Worm (Caenorhabditis elegans) whole organism, L3 larva: ENCODE measurements around the gene abu-9.

Source experiments
- R02D3.7 ChIP-seq: fragments of 150-350 bp; optimal IDR thresholded peaks from 2 replicates; lab custom pipeline; 2014; ENCODE audit warnings: missing biosample characterization, missing genetic modification characterization
- ZK546.5 ChIP-seq: sonication (generic microtip); optimal IDR thresholded peaks from 2 replicates; lab custom pipeline; 2017; ENCODE audit warnings: missing biosample characterization, missing genetic modification characterization
- ama-1 ChIP-seq: fragments of 150-350 bp; optimal IDR thresholded peaks from 2 replicates; lab custom pipeline; 2018
- ceh-16 ChIP-seq: sonication (generic microtip); optimal IDR thresholded peaks from 2 replicates; lab custom pipeline; 2017; ENCODE audit warnings: missing biosample characterization, missing genetic modification characterization
- ceh-28 ChIP-seq: fragments of 150-350 bp; optimal IDR thresholded peaks from 2 replicates; lab custom pipeline; 2014; ENCODE audit warnings: missing biosample characterization, missing genetic modification reagents, missing genetic modification characterization
- ceh-82 ChIP-seq: fragments of 150-350 bp; optimal IDR thresholded peaks from 2 replicates; lab custom pipeline; 2014; ENCODE audit warnings: missing biosample characterization, missing genetic modification characterization
- daf-12 ChIP-seq: fragments of 150-350 bp; optimal IDR thresholded peaks from 2 replicates; lab custom pipeline; 2014; ENCODE audit warnings: missing biosample characterization, missing genetic modification reagents, missing genetic modification characterization
- egl-27 ChIP-seq: sonication (generic microtip); optimal IDR thresholded peaks from 4 replicates; lab custom pipeline; 2017; ENCODE audit warnings: missing biosample characterization, missing genetic modification reagents, missing genetic modification characterization
- elt-1 ChIP-seq: fragments of 150-350 bp; optimal IDR thresholded peaks from 2 replicates; lab custom pipeline; 2014; ENCODE audit warnings: missing biosample characterization, missing genetic modification characterization
- elt-2 ChIP-seq: sonication (generic microtip); optimal IDR thresholded peaks from 2 replicates; lab custom pipeline; 2016; ENCODE audit warnings: missing genetic modification reagents, mild to moderate bottlenecking, missing genetic modification characterization, missing compliant biosample characterization
- elt-3 ChIP-seq, 3 experiments: fragments of 150-350 bp in 1 of 3; sonication (generic microtip) in 2 of 3; optimal IDR thresholded peaks; 2 replicates in 2 of 3; 4 replicates in 1 of 3; lab custom pipeline; 2014 to 2017; ENCODE audit warnings: missing biosample characterization in 3 of 3, missing genetic modification characterization in 3 of 3
- fkh-10 ChIP-seq: sonication (generic microtip); optimal IDR thresholded peaks from 2 replicates; lab custom pipeline; 2017; ENCODE audit warnings: missing biosample characterization, missing genetic modification reagents, missing genetic modification characterization
- fkh-2 ChIP-seq: fragments of 150-350 bp; optimal IDR thresholded peaks from 2 replicates; lab custom pipeline; 2014; ENCODE audit warnings: missing biosample characterization, missing genetic modification reagents, missing genetic modification characterization
- fos-1 ChIP-seq: fragments of 150-350 bp; optimal IDR thresholded peaks from 2 replicates; lab custom pipeline; 2014; ENCODE audit warnings: missing biosample characterization, missing genetic modification characterization
- jun-1 ChIP-seq: fragments of 150-350 bp; optimal IDR thresholded peaks from 2 replicates; lab custom pipeline; 2014; ENCODE audit warnings: missing biosample characterization, missing genetic modification reagents, missing genetic modification characterization
- lin-15B ChIP-seq: fragments of 150-350 bp; optimal IDR thresholded peaks from 2 replicates; lab custom pipeline; 2014; ENCODE audit warnings: missing biosample characterization, missing genetic modification characterization
- lin-39 ChIP-seq: fragments of 150-350 bp; optimal IDR thresholded peaks from 2 replicates; lab custom pipeline; 2018; ENCODE audit warnings: missing biosample characterization, missing genetic modification reagents, missing genetic modification characterization
- mdl-1 ChIP-seq: fragments of 150-350 bp; optimal IDR thresholded peaks from 2 replicates; lab custom pipeline; 2014; ENCODE audit warnings: missing biosample characterization, missing genetic modification characterization
- nfya-1 ChIP-seq: sonication (generic microtip); optimal IDR thresholded peaks from 2 replicates; lab custom pipeline; 2017; ENCODE audit warnings: missing genetic modification characterization, mild to moderate bottlenecking, missing compliant biosample characterization, antibody characterized with exemption, moderate library complexity; ENCODE audit not compliant: insufficient read depth
- nhr-11 ChIP-seq: fragments of 150-350 bp; optimal IDR thresholded peaks from 2 replicates; lab custom pipeline; 2014; ENCODE audit warnings: missing biosample characterization, missing genetic modification characterization
- nhr-237 ChIP-seq: fragments of 150-350 bp; optimal IDR thresholded peaks from 2 replicates; lab custom pipeline; 2014; ENCODE audit warnings: missing biosample characterization, missing genetic modification characterization
- nhr-25 ChIP-seq: sonication (generic microtip); optimal IDR thresholded peaks from 2 replicates; lab custom pipeline; 2017; ENCODE audit warnings: missing biosample characterization, missing genetic modification characterization
- nhr-43 ChIP-seq: sonication (generic microtip); optimal IDR thresholded peaks from 2 replicates; lab custom pipeline; 2016; ENCODE audit warnings: mild to moderate bottlenecking, missing genetic modification characterization, missing compliant biosample characterization; ENCODE audit not compliant: poor library complexity, severe bottlenecking
- nhr-67 ChIP-seq: fragments of 150-350 bp; optimal IDR thresholded peaks from 2 replicates; lab custom pipeline; 2014; ENCODE audit warnings: missing biosample characterization, missing genetic modification characterization
- nhr-76 ChIP-seq: fragments of 150-350 bp; sonication (generic microtip); optimal IDR thresholded peaks from 5 replicates; lab custom pipeline; 2014; ENCODE audit warnings: missing biosample characterization, missing genetic modification characterization
- nhr-77 ChIP-seq: fragments of 150-350 bp; optimal IDR thresholded peaks from 2 replicates; lab custom pipeline; 2014; ENCODE audit warnings: missing biosample characterization, missing genetic modification characterization
- pha-4 ChIP-seq: fragments of 150-350 bp; optimal IDR thresholded peaks from 2 replicates; lab custom pipeline; 2014; ENCODE audit warnings: missing biosample characterization, missing genetic modification reagents, missing genetic modification characterization
- sea-2 ChIP-seq: fragments of 150-350 bp; sonication (generic microtip); optimal IDR thresholded peaks from 4 replicates; lab custom pipeline; 2014; ENCODE audit warnings: missing biosample characterization, missing genetic modification reagents, missing genetic modification characterization
- skn-1 ChIP-seq: fragments of 150-350 bp; optimal IDR thresholded peaks from 2 replicates; lab custom pipeline; 2014; ENCODE audit warnings: missing biosample characterization, missing genetic modification characterization
- snpc-4 ChIP-seq: fragments of 150-350 bp; optimal IDR thresholded peaks from 2 replicates; lab custom pipeline; 2014; ENCODE audit warnings: missing biosample characterization, missing genetic modification characterization
- unc-39 ChIP-seq: sonication (generic microtip); optimal IDR thresholded peaks from 4 replicates; lab custom pipeline; 2017; ENCODE audit warnings: missing biosample characterization, missing genetic modification characterization
- unc-62 ChIP-seq: fragments of 150-350 bp; sonication (generic microtip); optimal IDR thresholded peaks from 4 replicates; lab custom pipeline; 2014; ENCODE audit warnings: missing biosample characterization, missing genetic modification reagents, missing genetic modification characterization
- zag-1 ChIP-seq: fragments of 150-350 bp; optimal IDR thresholded peaks from 2 replicates; lab custom pipeline; 2014; ENCODE audit warnings: missing biosample characterization, missing genetic modification characterization
- ztf-11 ChIP-seq: fragments of 150-350 bp; optimal IDR thresholded peaks from 2 replicates; lab custom pipeline; 2014; ENCODE audit warnings: missing biosample characterization, missing genetic modification characterization
- ztf-4 ChIP-seq: fragments of 150-350 bp; optimal IDR thresholded peaks from 2 replicates; lab custom pipeline; 2014; ENCODE audit warnings: missing biosample characterization, missing genetic modification characterization

Gene abu-9

DNA sequence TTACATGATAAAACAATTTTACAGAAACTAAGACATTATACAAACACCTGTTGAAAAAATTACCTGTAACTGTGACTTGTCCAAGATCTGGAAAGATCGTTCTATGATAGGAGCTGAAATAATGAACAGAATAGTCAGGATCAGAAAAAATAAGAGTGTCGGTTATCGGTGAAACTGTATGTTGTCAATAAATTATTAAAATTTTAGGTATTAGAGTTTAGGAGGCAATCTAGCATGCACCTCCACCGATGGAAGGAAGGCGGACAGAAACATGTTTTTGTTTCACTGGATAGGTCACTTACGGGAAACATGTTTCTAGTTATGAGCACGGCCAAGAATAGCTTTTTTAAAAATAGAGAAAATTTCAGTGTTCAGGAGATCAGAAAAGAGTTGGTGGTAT is 22.4 kb upstream of the abu-9 start, which contains the start of gene ced-13:
ced-13 (minus strand) TSS at position 101 of the 400 bp plus-strand sequence.
- TF ChIP-seq sea-2 (GFP tag; lab: Kevin White, UChicago) (no peak), mdl-1 (tag; lab: Kevin White, UChicago) (no peak), skn-1 (no peak), fos-1 (no peak), nhr-67 (tag; lab: Kevin White, UChicago) (no peak), R02D3.7 (tag; lab: Kevin White, UChicago) (no peak), ZK546.5 (tag; lab: Kevin White, UChicago) (no peak), nhr-43 (tag; lab: Kevin White, UChicago) (no peak), snpc-4 (tag; lab: Kevin White, UChicago) (no peak), elt-3 (tag; optimal IDR thresholded peaks at IDR 0.05; lab: Kevin White, UChicago) (no peak), nhr-237 (tag; lab: Kevin White, UChicago) (no peak), ceh-82 (tag; lab: Kevin White, UChicago) (no peak), elt-2 (tag; lab: Kevin White, UChicago) (no peak), lin-39 (no peak), elt-1 (tag; lab: Kevin White, UChicago) (no peak), fkh-2 (tag; lab: Kevin White, UChicago) (no peak), ztf-11 (tag; lab: Kevin White, UChicago) (no peak)
- TF ChIP-seq, all 47 proteins: peak for 0

DNA sequence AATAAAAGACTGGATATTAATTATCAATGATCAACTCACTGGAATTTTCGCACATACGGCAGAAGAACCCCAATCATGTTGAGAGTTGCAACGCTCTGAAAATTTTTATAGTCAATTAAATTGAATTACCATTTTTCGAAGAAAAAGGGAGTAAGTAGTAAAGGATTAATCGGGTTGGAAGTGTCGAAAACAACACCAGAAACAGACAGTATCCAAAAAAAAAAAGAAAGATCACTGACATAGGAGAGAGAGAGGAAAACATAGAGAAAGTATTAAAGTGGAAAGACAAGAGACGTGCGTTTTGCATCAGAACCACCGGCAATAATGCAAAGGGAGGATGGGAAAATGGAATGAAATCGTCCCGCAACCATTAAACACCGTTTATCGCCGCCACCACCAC is 19.6 kb upstream of the abu-9 start, which contains the start of gene inx-5:
inx-5 (minus strand) TSS at position 101 of the 400 bp plus-strand sequence.
- no peak for TF ChIP-seq elt-2 (tag; lab: Kevin White, UChicago)
- TF ChIP-seq ztf-4 (tag; lab: Kevin White, UChicago), result no peak
- TF ChIP-seq nhr-77 (tag; lab: Kevin White, UChicago), result no peak
- TF ChIP-seq ceh-82 (tag; lab: Kevin White, UChicago), result no peak
- TF ChIP-seq ceh-28 (tag; lab: Kevin White, UChicago), result no peak
- TF ChIP-seq nhr-11 (tag; lab: Kevin White, UChicago), result no peak
- TF ChIP-seq ama-1, result no peak
- no peak for TF ChIP-seq fkh-10
- no peak for TF ChIP-seq skn-1
- no peak for TF ChIP-seq nhr-43 (tag; lab: Kevin White, UChicago)
- no peak for TF ChIP-seq daf-12

DNA sequence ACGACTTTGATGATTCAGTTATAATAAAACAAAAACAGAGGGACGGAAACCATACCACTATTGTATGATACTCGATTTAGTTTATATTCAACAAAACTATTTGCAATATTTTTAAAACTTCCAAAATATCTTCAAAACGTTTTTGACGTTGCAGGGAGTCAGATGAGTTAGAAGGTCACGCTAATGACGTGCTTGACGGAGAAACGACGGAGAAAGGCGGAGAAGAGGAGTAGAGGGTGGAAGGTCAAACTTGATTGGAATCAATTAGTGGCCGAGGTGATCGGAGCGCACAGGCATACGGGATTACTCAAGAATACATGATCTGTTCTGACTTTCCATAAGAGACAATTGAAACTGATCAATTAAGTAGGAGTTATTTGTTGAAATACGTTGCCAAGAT is 19.1 kb upstream of the abu-9 start:
- TF ChIP-seq mdl-1 (tag; lab: Kevin White, UChicago) (no peak), lin-15B (no peak), ztf-4 (tag; lab: Kevin White, UChicago) (no peak), pha-4 (tag; lab: Kevin White, UChicago) (no peak), egl-27 (tag; lab: Kevin White, UChicago) (no peak), nhr-25 (tag; lab: Kevin White, UChicago) (peak; percentile 54)

DNA sequence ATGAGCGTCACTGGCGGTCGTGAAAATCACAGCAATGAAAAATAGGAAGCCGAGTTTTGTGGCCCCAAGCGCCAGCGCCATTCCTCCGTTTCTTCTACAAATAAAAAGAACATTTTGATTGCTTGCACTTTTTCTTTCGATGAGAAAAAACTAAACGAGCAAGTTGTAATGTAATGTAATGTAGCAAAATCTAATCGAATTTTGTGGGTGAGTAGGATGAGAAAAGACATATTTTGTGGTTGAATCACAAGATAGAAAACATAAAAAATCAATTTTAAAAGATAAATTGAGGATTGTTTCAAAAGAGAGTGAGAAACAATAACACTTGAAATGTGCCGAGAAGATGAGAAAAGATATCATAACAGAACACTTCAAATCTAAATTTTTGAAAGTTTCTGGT is 14.3 kb upstream of the abu-9 start, which contains the start of gene R09F10.5:
R09F10.5 (minus strand) TSS at position 101 of the 400 bp plus-strand sequence.
- TF ChIP-seq nhr-11 (tag; lab: Kevin White, UChicago) (no peak), nhr-43 (tag; lab: Kevin White, UChicago) (no peak), nhr-25 (tag; lab: Kevin White, UChicago) (no peak), ztf-11 (tag; lab: Kevin White, UChicago) (no peak), ceh-16 (tag; lab: Kevin White, UChicago) (no peak), fos-1 (no peak), jun-1 (tag; lab: Kevin White, UChicago) (no peak), ama-1 (no peak), ceh-82 (tag; lab: Kevin White, UChicago) (no peak), nhr-237 (tag; lab: Kevin White, UChicago) (no peak), unc-62 (GFP tag; lab: Kevin White, UChicago) (no peak), nhr-76 (tag; lab: Kevin White, UChicago) (no peak), ztf-4 (tag; lab: Kevin White, UChicago) (no peak), zag-1 (no peak), lin-39 (no peak), unc-39 (tag; lab: Kevin White, UChicago) (no peak), nhr-77 (tag; lab: Kevin White, UChicago) (no peak), nfya-1 (tag; lab: Kevin White, UChicago) (no peak), ZK546.5 (tag; lab: Kevin White, UChicago) (no peak), fkh-2 (tag; lab: Kevin White, UChicago) (no peak)
